Worm (Caenorhabditis elegans): ENCODE results near the gene his-37.
A peak's percentile ranks its signal among the peaks of the same experiment; 100 is the strongest.

his-37 gene

ce11 chrV:9503152-9503817, 43.6 kb upstream of the his-37 start:
- TF ChIP-seq lin-35 (GFP tag; optimal IDR thresholded peaks at IDR 0.05): peak; percentile 61
- peak; percentile 68 for TF ChIP-seq fkh-8 (tag; optimal IDR thresholded peaks at IDR 0.05)
- peak; percentile 6 for TF ChIP-seq F16B12.6 (tag; optimal IDR thresholded peaks at IDR 0.05)
- peak; percentile 48 for TF ChIP-seq skn-1 (tag; optimal IDR thresholded peaks at IDR 0.05)
- peak; percentile 69 for TF ChIP-seq xbp-1 (tag; optimal IDR thresholded peaks at IDR 0.05)
- peak; percentile 62 for TF ChIP-seq ceh-8 (GFP tag; optimal IDR thresholded peaks at IDR 0.05)
- no peak for TF ChIP-seq hpl-2 (GFP tag; optimal IDR thresholded peaks at IDR 0.05)
- peak; percentile 89 for TF ChIP-seq snu-23 (GFP tag; optimal IDR thresholded peaks at IDR 0.05)
- peak; percentile 81 for TF ChIP-seq nhr-20 (tag; optimal IDR thresholded peaks at IDR 0.05)
- peak in 1 of 2 experiments; percentile 15 for TF ChIP-seq ztf-11 (tag; optimal IDR thresholded peaks at IDR 0.05)
- TF ChIP-seq nhr-85 (tag): peak; percentile 83
- peak; percentile 75 for TF ChIP-seq mep-1 (tag; optimal IDR thresholded peaks at IDR 0.05)
- no peak for TF ChIP-seq unc-62 (GFP tag; optimal IDR thresholded peaks at IDR 0.05)
- TF ChIP-seq fos-1 (tag; optimal IDR thresholded peaks at IDR 0.05): peak; percentile 63
- TF ChIP-seq C04F5.9 (tag; optimal IDR thresholded peaks at IDR 0.05): peak; percentile 30
- peak in 2 of 3 experiments; percentile 38 to 71 for TF ChIP-seq ceh-82 (tag; optimal IDR thresholded peaks at IDR 0.05)
- peak; percentile 54 to 57 for TF ChIP-seq efl-1 (optimal IDR thresholded peaks at IDR 0.05)
- TF ChIP-seq efl-1 (GFP tag; optimal IDR thresholded peaks at IDR 0.05 in 1 of 2): peak; percentile 34 to 95
- TF ChIP-seq nhr-71 (tag; optimal IDR thresholded peaks at IDR 0.05): peak; percentile 87
- peak; percentile 75 for TF ChIP-seq tbx-2 (tag; optimal IDR thresholded peaks at IDR 0.05)
- TF ChIP-seq nhr-77 (tag; optimal IDR thresholded peaks at IDR 0.05): peak; percentile 65
- TF ChIP-seq nhr-90 (tag; optimal IDR thresholded peaks at IDR 0.05; ENCODE audit: poor library complexity): peak; percentile 83
- peak; percentile 68 for TF ChIP-seq elt-2 (tag; optimal IDR thresholded peaks at IDR 0.05)
- no peak for TF ChIP-seq pag-3 (tag; optimal IDR thresholded peaks at IDR 0.05; ENCODE audit: borderline replicate concordance, insufficient read depth)
- TF ChIP-seq mab-9 (GFP tag; IDR thresholded peaks at IDR 0.05): peak; percentile 60
- peak; percentile 12 to 51 (median 49) for TF ChIP-seq dpl-1 (GFP tag; optimal IDR thresholded peaks at IDR 0.05)
- TF ChIP-seq tlp-1 (tag; optimal IDR thresholded peaks at IDR 0.05): no peak
- peak; percentile 87 for TF ChIP-seq nhr-47 (tag; optimal IDR thresholded peaks at IDR 0.05)
- 0 out of 2 replicates have a peak, but pooled peaks have one; percentile 20 for TF ChIP-seq ceh-88 (GFP tag; IDR thresholded peaks at IDR 0.05)
- no peak for TF ChIP-seq ces-1 (GFP tag; optimal IDR thresholded peaks at IDR 0.05)
- TF ChIP-seq zag-1 (tag; optimal IDR thresholded peaks at IDR 0.05): no peak
- no peak for TF ChIP-seq aha-1 (tag; optimal IDR thresholded peaks at IDR 0.05)
- TF ChIP-seq ama-1 (optimal IDR thresholded peaks at IDR 0.05): peak; percentile 5
- peak; percentile 46 for TF ChIP-seq isw-1 (GFP tag; IDR thresholded peaks at IDR 0.05)
- TF ChIP-seq elt-3 (tag; optimal IDR thresholded peaks at IDR 0.05): peak in 2 of 6 experiments; percentile 18 to 45
- peak; percentile 49 for TF ChIP-seq C16A3.4 (tag; optimal IDR thresholded peaks at IDR 0.05)
- peak; percentile 19 for TF ChIP-seq aly-2 (tag; optimal IDR thresholded peaks at IDR 0.05)
- peak; percentile 10 for TF ChIP-seq jun-1 (tag; optimal IDR thresholded peaks at IDR 0.05)
- TF ChIP-seq blmp-1 (tag; optimal IDR thresholded peaks at IDR 0.05): peak; percentile 1
- peak; percentile 18 for TF ChIP-seq lin-39 (tag; optimal IDR thresholded peaks at IDR 0.05)
- TF ChIP-seq lin-13 (GFP tag; optimal IDR thresholded peaks at IDR 0.05): no peak
- peak; percentile 81 for TF ChIP-seq dsc-1 (tag; optimal IDR thresholded peaks at IDR 0.05)
- peak in 1 of 2 experiments; percentile 76 for TF ChIP-seq mdl-1 (tag; optimal IDR thresholded peaks at IDR 0.05)
- peak; percentile 33 for TF ChIP-seq sox-4 (tag; optimal IDR thresholded peaks at IDR 0.05)
- peak; percentile 40 for TF ChIP-seq fkh-10 (GFP tag; optimal IDR thresholded peaks at IDR 0.05)
- peak; percentile 95 for TF ChIP-seq snpc-4 (tag; optimal IDR thresholded peaks at IDR 0.05)
- TF ChIP-seq irx-1 (tag; optimal IDR thresholded peaks at IDR 0.05): peak; percentile 70
- TF ChIP-seq grh-1 (GFP tag; IDR thresholded peaks at IDR 0.05): peak; percentile 41
- peak; percentile 77 for TF ChIP-seq swsn-7 (tag; optimal IDR thresholded peaks at IDR 0.05)
- no peak for TF ChIP-seq nhr-28 (tag; optimal IDR thresholded peaks at IDR 0.05)
- TF ChIP-seq nhr-19 (GFP tag; conservative IDR thresholded peaks at IDR 0.05): peak; percentile 81
- TF ChIP-seq hlh-4 (tag; optimal IDR thresholded peaks at IDR 0.05): no peak
- TF ChIP-seq rnt-1 (tag; optimal IDR thresholded peaks at IDR 0.05): peak; percentile 77
